Worm (Caenorhabditis elegans) whole organism, L4 larva: ENCODE results near the gene npr-19.
A peak's percentile ranks its signal among the peaks of the same experiment; 100 is the strongest.

Source experiments
- D1046.2 ChIP-seq: fragments of 200-800 bp; sonication (Bioruptor generic); IDR thresholded peaks from 2 replicates; pipeline ENCODE4 v1.3.6; 2022; ENCODE audit warnings: missing genetic modification characterization, missing compliant biosample characterization
- F10B5.3 ChIP-seq: sonication (generic microtip); optimal IDR thresholded peaks from 2 replicates; lab custom pipeline; 2016; ENCODE audit warnings: mild to moderate bottlenecking, missing genetic modification characterization, missing compliant biosample characterization
- F37D6.2 ChIP-seq: sonication (generic microtip); optimal IDR thresholded peaks from 2 replicates; lab custom pipeline; 2016; ENCODE audit warnings: mild to moderate bottlenecking, missing genetic modification characterization, missing compliant biosample characterization
- F44E2.7 ChIP-seq: fragments of 200-800 bp; sonication (Bioruptor generic); IDR thresholded peaks from 2 replicates; pipeline ENCODE4 v2.1.2; 2022; ENCODE audit warnings: missing genetic modification characterization, missing compliant biosample characterization
- R02D3.7 ChIP-seq: fragments of 150-350 bp; sonication (generic microtip); optimal IDR thresholded peaks from 3 replicates; lab custom pipeline; 2014; ENCODE audit warnings: missing biosample characterization, missing genetic modification characterization
- T20F7.1 ChIP-seq: fragments of 200-800 bp; sonication (Bioruptor generic); optimal IDR thresholded peaks from 2 replicates; lab custom pipeline; 2018; ENCODE audit warnings: mild to moderate bottlenecking, missing genetic modification characterization, missing compliant biosample characterization
- T26A8.4 ChIP-seq: fragments of 200-800 bp; sonication (Bioruptor generic); IDR thresholded peaks from 2 replicates; pipeline ENCODE4 v1.3.6; 2022; ENCODE audit warnings: missing genetic modification characterization, missing compliant biosample characterization
- Y105C5A.15 ChIP-seq: fragments of 200-800 bp; sonication (Bioruptor generic); IDR thresholded peaks from 2 replicates; pipeline ENCODE4 v1.3.6; 2022; ENCODE audit warnings: missing genetic modification characterization, missing compliant biosample characterization
- Y5F2A.4 ChIP-seq: fragments of 200-800 bp; sonication (Bioruptor generic); optimal IDR thresholded peaks from 2 replicates; lab custom pipeline; 2018; ENCODE audit warnings: mild to moderate bottlenecking, missing genetic modification characterization, missing compliant biosample characterization
- Y75B8A.6 ChIP-seq: fragments of 200-800 bp; sonication (Bioruptor generic); IDR thresholded peaks from 2 replicates; pipeline ENCODE4 v1.3.6; 2022; ENCODE audit warnings: missing genetic modification reagents, missing genetic modification characterization, missing compliant biosample characterization
- ZK337.2 ChIP-seq: fragments of 200-800 bp; sonication (Bioruptor generic); IDR thresholded peaks from 2 replicates; pipeline ENCODE4 v1.3.6; 2022; ENCODE audit warnings: missing genetic modification reagents, missing genetic modification characterization, missing compliant biosample characterization
- aha-1 ChIP-seq: fragments of 150-350 bp; peaks from one replicate; lab custom pipeline; 2014; ENCODE audit warnings: missing biosample characterization, missing genetic modification characterization
- ama-1 ChIP-seq: fragments of 150-350 bp; optimal IDR thresholded peaks from 2 replicates; lab custom pipeline; 2014; ENCODE audit warnings: inconsistent platforms, mixed read lengths
- arid-1 ChIP-seq: fragments of 200-800 bp; sonication (Bioruptor generic); conservative IDR thresholded peaks from 2 replicates; pipeline ENCODE4 v1.3.6; 2022; ENCODE audit warnings: missing genetic modification reagents, missing genetic modification characterization, missing compliant biosample characterization
- ceh-82 ChIP-seq: sonication (generic microtip); optimal IDR thresholded peaks from 2 replicates; lab custom pipeline; 2017; ENCODE audit warnings: missing biosample characterization, missing genetic modification characterization
- ces-1 ChIP-seq: fragments of 150-350 bp; sonication (generic microtip); optimal IDR thresholded peaks from 4 replicates; lab custom pipeline; 2014; ENCODE audit warnings: missing biosample characterization, missing genetic modification reagents, missing genetic modification characterization
- ctbp-1 ChIP-seq: fragments of 200-800 bp; sonication (Bioruptor generic); IDR thresholded peaks from 2 replicates; pipeline ENCODE4 v1.3.6; 2022; ENCODE audit warnings: missing genetic modification reagents, missing genetic modification characterization, missing compliant biosample characterization
- daf-12 ChIP-seq: fragments of 150-350 bp; optimal IDR thresholded peaks from 2 replicates; lab custom pipeline; 2014; ENCODE audit warnings: missing biosample characterization, missing genetic modification reagents, missing genetic modification characterization
- daf-19 ChIP-seq: fragments of 200-800 bp; sonication (Bioruptor generic); conservative IDR thresholded peaks from 2 replicates; pipeline ENCODE4 v1.3.6; 2022; ENCODE audit warnings: missing genetic modification characterization, missing compliant biosample characterization
- dmd-6 ChIP-seq: fragments of 200-800 bp; sonication (Bioruptor generic); IDR thresholded peaks from 2 replicates; pipeline ENCODE4 v1.3.6; 2022; ENCODE audit warnings: missing genetic modification reagents, missing genetic modification characterization, missing compliant biosample characterization
- dve-1 ChIP-seq: sonication (generic microtip); optimal IDR thresholded peaks from 2 replicates; lab custom pipeline; 2017; ENCODE audit warnings: antibody characterized with exemption, mild to moderate bottlenecking, missing genetic modification characterization, missing compliant biosample characterization; ENCODE audit not compliant: insufficient read depth
- egl-27 ChIP-seq: sonication (generic microtip); optimal IDR thresholded peaks from 3 replicates; lab custom pipeline; 2017; ENCODE audit warnings: missing biosample characterization, missing genetic modification reagents, missing genetic modification characterization
- gei-8 ChIP-seq: fragments of 200-800 bp; sonication (Bioruptor generic); optimal IDR thresholded peaks from 2 replicates; lab custom pipeline; 2018; ENCODE audit warnings: mild to moderate bottlenecking, missing genetic modification characterization, missing compliant biosample characterization
- hif-1 ChIP-seq, 2 experiments: sonication (generic microtip); optimal IDR thresholded peaks; 2 replicates each; lab custom pipeline; 2016 to 2017; ENCODE audit warnings: missing compliant biosample characterization in 2 of 2, missing genetic modification characterization in 2 of 2, missing genetic modification reagents in 2 of 2, missing genotype in 2 of 2, mild to moderate bottlenecking in 1 of 2
- hlh-11 ChIP-seq: fragments of 200-800 bp; sonication (Bioruptor generic); optimal IDR thresholded peaks from 2 replicates; lab custom pipeline; 2018; ENCODE audit warnings: mild to moderate bottlenecking, missing genetic modification characterization, missing compliant biosample characterization
- jun-1 ChIP-seq: fragments of 150-350 bp; optimal IDR thresholded peaks from 2 replicates; lab custom pipeline; 2014; ENCODE audit warnings: missing biosample characterization, missing genetic modification reagents, missing genetic modification characterization
- lin-1 ChIP-seq: fragments of 200-800 bp; sonication (Bioruptor generic); IDR thresholded peaks from 2 replicates; pipeline ENCODE4 v1.3.6; 2022; ENCODE audit warnings: missing genetic modification reagents, missing genetic modification characterization, missing compliant biosample characterization
- lin-13 ChIP-seq: fragments of 150-350 bp; optimal IDR thresholded peaks from 2 replicates; lab custom pipeline; 2014; ENCODE audit warnings: missing biosample characterization, missing genetic modification reagents, missing genetic modification characterization
- mdt-29 ChIP-seq: fragments of 200-800 bp; sonication (Bioruptor generic); IDR thresholded peaks from 2 replicates; pipeline ENCODE4 v1.3.6; 2022; ENCODE audit warnings: missing genetic modification reagents, missing genetic modification characterization, missing compliant biosample characterization
- mes-2 ChIP-seq: sonication (generic microtip); optimal IDR thresholded peaks from 2 replicates; lab custom pipeline; 2016; ENCODE audit warnings: missing genotype, mild to moderate bottlenecking, missing genetic modification characterization, missing compliant biosample characterization; ENCODE audit not compliant: poor library complexity, severe bottlenecking
- mxl-2 ChIP-seq: fragments of 200-800 bp; sonication (Bioruptor generic); conservative IDR thresholded peaks from 2 replicates; pipeline ENCODE4 v1.3.6; 2022; ENCODE audit warnings: missing genetic modification reagents, missing genetic modification characterization, missing compliant biosample characterization
- nhr-102 ChIP-seq: sonication (generic microtip); optimal IDR thresholded peaks from 2 replicates; lab custom pipeline; 2016; ENCODE audit warnings: mild to moderate bottlenecking, missing genetic modification characterization, moderate library complexity, missing compliant biosample characterization
- nhr-111 ChIP-seq: fragments of 200-800 bp; sonication (Bioruptor generic); optimal IDR thresholded peaks from 2 replicates; lab custom pipeline; 2018; ENCODE audit warnings: mild to moderate bottlenecking, missing genetic modification characterization, missing compliant biosample characterization
- nhr-25 ChIP-seq: sonication (generic microtip); optimal IDR thresholded peaks from 2 replicates; lab custom pipeline; 2017; ENCODE audit warnings: missing genetic modification characterization, mild to moderate bottlenecking, missing compliant biosample characterization, antibody characterized with exemption, moderate library complexity, borderline replicate concordance; ENCODE audit not compliant: insufficient read depth
- nhr-28 ChIP-seq: fragments of 150-350 bp; optimal IDR thresholded peaks from 2 replicates; lab custom pipeline; 2014; ENCODE audit warnings: missing biosample characterization, missing genetic modification characterization
- nhr-42 ChIP-seq: fragments of 200-800 bp; sonication (Bioruptor generic); IDR thresholded peaks from 2 replicates; pipeline ENCODE4 v1.3.6; 2022; ENCODE audit warnings: missing genetic modification characterization, missing compliant biosample characterization
- nhr-77 ChIP-seq: fragments of 150-350 bp; optimal IDR thresholded peaks from 2 replicates; lab custom pipeline; 2014; ENCODE audit warnings: missing biosample characterization, missing genetic modification characterization
- pha-4 ChIP-seq, 2 experiments: fragments of 150-350 bp in 1 of 2; fragments of 200-800 bp in 1 of 2; sonication (Bioruptor generic) in 1 of 2; IDR thresholded peaks in 1 of 2; optimal IDR thresholded peaks in 1 of 2; 2 replicates each; pipeline versions ENCODE4 v1.3.6 to Lab custom; 2014 to 2022; ENCODE audit warnings: missing genetic modification characterization in 2 of 2, missing genetic modification reagents in 2 of 2, missing biosample characterization in 1 of 2, missing compliant biosample characterization in 1 of 2
- rbr-2 ChIP-seq: sonication (generic microtip); optimal IDR thresholded peaks from 2 replicates; lab custom pipeline; 2016; ENCODE audit warnings: missing genotype, missing genetic modification characterization, missing compliant biosample characterization
- sdz-12 ChIP-seq: fragments of 200-800 bp; sonication (Bioruptor generic); optimal IDR thresholded peaks from 2 replicates; lab custom pipeline; 2018; ENCODE audit warnings: mild to moderate bottlenecking, missing genetic modification characterization, missing compliant biosample characterization
- set-16 ChIP-seq: fragments of 200-800 bp; sonication (Bioruptor generic); IDR thresholded peaks from 2 replicates; pipeline ENCODE4 v1.3.6; 2022; ENCODE audit warnings: missing genetic modification reagents, missing genetic modification characterization, missing compliant biosample characterization
- spr-1 ChIP-seq: sonication (generic microtip); optimal IDR thresholded peaks from 2 replicates; lab custom pipeline; 2016; ENCODE audit warnings: mild to moderate bottlenecking, missing genetic modification characterization, missing compliant biosample characterization
- tra-1 ChIP-seq: fragments of 200-800 bp; sonication (Bioruptor generic); IDR thresholded peaks from 2 replicates; pipeline ENCODE4 v1.3.6; 2022; ENCODE audit warnings: missing genetic modification reagents, missing genetic modification characterization, missing compliant biosample characterization
- vab-7 ChIP-seq: fragments of 200-800 bp; sonication (Bioruptor generic); IDR thresholded peaks from 2 replicates; pipeline ENCODE4 v1.3.6; 2022; ENCODE audit warnings: missing genetic modification reagents, missing genetic modification characterization, missing compliant biosample characterization
- zip-2 ChIP-seq: fragments of 150-350 bp; optimal IDR thresholded peaks from 2 replicates; lab custom pipeline; 2014; ENCODE audit warnings: missing biosample characterization, missing genetic modification characterization
- ztf-7 ChIP-seq: fragments of 150-350 bp; optimal IDR thresholded peaks from 2 replicates; lab custom pipeline; 2014; ENCODE audit warnings: missing biosample characterization, missing genetic modification characterization

npr-19 gene

DNA sequence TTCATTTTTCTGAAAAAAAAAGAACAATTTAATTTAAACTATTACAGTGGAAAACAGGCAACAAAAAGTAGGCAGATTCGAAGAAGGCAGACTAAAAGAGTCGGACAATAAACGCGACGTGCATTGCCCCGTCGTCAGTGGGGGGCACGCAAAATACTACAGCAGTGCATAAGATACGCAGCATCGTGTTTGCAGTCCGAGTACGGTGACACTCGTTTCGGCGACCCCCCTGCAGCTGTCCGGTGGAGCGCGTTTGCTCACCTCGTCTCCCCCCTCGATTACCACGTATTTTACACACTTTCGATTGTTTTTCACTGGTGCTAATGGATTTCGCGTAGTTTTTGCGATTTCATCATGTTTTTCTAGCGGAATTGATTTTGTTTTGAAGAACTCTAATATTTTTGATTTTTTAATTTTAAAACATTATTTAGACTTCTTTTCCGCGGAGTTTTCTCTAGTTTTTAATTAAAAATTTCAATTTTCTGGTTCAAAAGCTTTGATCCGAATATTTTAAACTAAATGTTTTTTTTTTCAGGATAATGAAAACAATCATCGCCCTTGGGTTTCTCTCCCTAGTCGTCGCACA is 32.7 kb upstream of the npr-19 start, which contains the start of the genes trap-2 and ile-2 (continued):
- TF ChIP-seq lin-13 (GFP tag; lab: Kevin White, UChicago), result peak; percentile 92
- no peak for TF ChIP-seq ZK337.2 (GFP tag; lab: Robert Waterston, UW)
- peak; percentile 24 for TF ChIP-seq zip-2 (tag; lab: Kevin White, UChicago)
- peak; percentile 65; the same call in 1 of the 2 replicates for TF ChIP-seq Y75B8A.6 (GFP tag; lab: Robert Waterston, UW)
- peak; percentile 80 for TF ChIP-seq ctbp-1 (GFP tag; lab: Robert Waterston, UW)
- TF ChIP-seq jun-1, result peak; percentile 54
- TF ChIP-seq nhr-42, result peak; percentile 91
- TF ChIP-seq nhr-25 (tag; lab: Kevin White, UChicago), result peak; percentile 97
- peak; percentile 72 for TF ChIP-seq ztf-7
- peak; percentile 80 for TF ChIP-seq nhr-77 (tag; lab: Kevin White, UChicago)
- peak; percentile 94 for TF ChIP-seq mes-2
- TF ChIP-seq T20F7.1, result peak; percentile 90
- no peak for TF ChIP-seq gei-8 (GFP tag; lab: Kevin White, UChicago)

DNA sequence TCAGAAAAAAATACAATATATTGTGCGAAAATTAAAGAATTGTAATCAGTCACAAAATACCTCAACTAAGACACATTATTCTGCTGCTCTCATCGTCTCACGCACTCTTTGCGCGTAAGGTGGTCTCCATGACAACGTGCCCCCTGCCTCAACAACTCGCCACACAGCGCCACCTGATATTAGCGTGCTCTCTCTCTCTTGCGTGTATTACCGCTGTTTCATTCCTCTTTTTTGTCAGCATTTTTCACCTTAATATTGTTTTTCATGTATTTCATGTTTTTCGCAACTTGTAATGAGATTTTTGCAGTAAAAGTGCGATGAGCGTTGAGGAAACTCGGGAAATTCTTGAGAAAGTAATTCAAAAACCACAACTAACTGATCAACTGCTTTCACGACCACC is 28.0 kb upstream of the npr-19 start, which contains the start of gene dyf-11:
TSS of gene dyf-11 (plus strand) at position 301 of the 400 bp plus-strand sequence.
- TF ChIP-seq aha-1 (tag; lab: Kevin White, UChicago) (peak; percentile 39), spr-1 (tag; lab: Kevin White, UChicago) (no peak)

DNA sequence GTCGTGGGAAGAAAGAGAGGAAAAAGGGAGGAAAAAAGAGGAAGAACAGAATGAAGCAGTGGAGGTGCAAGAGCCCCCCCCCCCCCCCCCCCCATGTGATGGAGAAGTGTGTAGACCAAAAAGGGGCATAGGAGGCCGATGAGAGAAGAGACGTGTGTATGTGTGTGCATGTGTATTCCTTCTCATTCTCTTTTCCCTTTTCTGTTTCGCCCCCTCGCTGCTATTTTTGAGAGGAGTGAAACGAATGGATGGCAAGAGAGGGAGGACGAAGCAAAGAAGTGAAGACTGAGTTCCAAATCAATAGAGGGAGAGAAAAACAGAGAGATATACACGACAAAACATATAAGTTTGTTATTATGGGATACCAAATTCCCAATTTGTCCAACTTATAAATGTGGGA is 25.1 kb upstream of the npr-19 start:
- no peak for TF ChIP-seq tra-1 (GFP tag; lab: Robert Waterston, UW)
- TF ChIP-seq F37D6.2 (tag; lab: Kevin White, UChicago), result no peak
- TF ChIP-seq Y5F2A.4 (GFP tag; lab: Kevin White, UChicago), result no peak
- TF ChIP-seq daf-19 (GFP tag; lab: Robert Waterston, UW), result no peak
- no peak for TF ChIP-seq ces-1 (GFP tag; lab: Kevin White, UChicago)
- TF ChIP-seq rbr-2, result peak; percentile 10
- no peak for TF ChIP-seq zip-2 (tag; lab: Kevin White, UChicago)
- TF ChIP-seq Y105C5A.15, result no peak
- TF ChIP-seq egl-27 (tag; lab: Kevin White, UChicago), result no peak
- no peak for TF ChIP-seq nhr-28 (tag; lab: Kevin White, UChicago)
- peak; percentile 54 for TF ChIP-seq set-16 (GFP tag; lab: Robert Waterston, UW)
- no peak for TF ChIP-seq Y75B8A.6 (GFP tag; lab: Robert Waterston, UW)
- no peak for TF ChIP-seq lin-13 (GFP tag; lab: Kevin White, UChicago)
- TF ChIP-seq R02D3.7 (tag; lab: Kevin White, UChicago), result no peak
- TF ChIP-seq hif-1 (tag; optimal IDR thresholded peaks at IDR 0.05; lab: Kevin White, UChicago), result no peak
- TF ChIP-seq ceh-82 (tag; lab: Kevin White, UChicago), result no peak
- no peak for TF ChIP-seq ama-1 (lab: Kevin White, UChicago)
- no peak for TF ChIP-seq nhr-111
- no peak for TF ChIP-seq T26A8.4 (GFP tag; lab: Robert Waterston, UW)
- TF ChIP-seq vab-7 (GFP tag; lab: Robert Waterston, UW), result no peak
- TF ChIP-seq nhr-102 (tag; lab: Kevin White, UChicago), result no peak
- TF ChIP-seq spr-1 (tag; lab: Kevin White, UChicago), result no peak
- no peak for TF ChIP-seq ztf-7
- TF ChIP-seq sdz-12, result no peak
- TF ChIP-seq daf-12 (tag; lab: Kevin White, UChicago), result no peak
- no peak for TF ChIP-seq F10B5.3 (tag; lab: Kevin White, UChicago)
- no peak for TF ChIP-seq D1046.2 (GFP tag; lab: Robert Waterston, UW)
- no peak for TF ChIP-seq lin-1 (GFP tag; lab: Robert Waterston, UW)
- TF ChIP-seq pha-4 (GFP tag; IDR thresholded peaks at IDR 0.05; lab: Robert Waterston, UW), result no peak
- no peak for TF ChIP-seq pha-4 (tag; optimal IDR thresholded peaks at IDR 0.05; lab: Kevin White, UChicago)
- TF ChIP-seq arid-1 (GFP tag; lab: Robert Waterston, UW), result no peak
- peak; percentile 26 for TF ChIP-seq dve-1 (tag; lab: Kevin White, UChicago)
- no peak for TF ChIP-seq dmd-6 (GFP tag; lab: Robert Waterston, UW)
- TF ChIP-seq ctbp-1 (GFP tag; lab: Robert Waterston, UW), result no peak
- no peak for TF ChIP-seq mxl-2 (GFP tag; lab: Robert Waterston, UW)
- no peak for TF ChIP-seq mdt-29 (GFP tag; lab: Robert Waterston, UW)
- TF ChIP-seq F44E2.7 (GFP tag; lab: Robert Waterston, UW), result no peak
- peak; percentile 32 for TF ChIP-seq hlh-11 (tag; lab: Kevin White, UChicago)
